Worm (Caenorhabditis elegans): ENCODE measurements around the gene K08E4.8.

- no peak for TF ChIP-seq ztf-11 (tag; optimal IDR thresholded peaks at IDR 0.05)
- no peak for TF ChIP-seq tbx-2 (tag; optimal IDR thresholded peaks at IDR 0.05)
These were observed 27.8 kb upstream of the K08E4.8 start for ce11 chrIV:12088898-12089297.

All from whole organism, L3 larva.